Worm (Caenorhabditis elegans): Measurements from ENCODE around the gene fbxa-67.
A peak's percentile ranks its signal among the peaks of the same experiment; 100 is the strongest.

fbxa-67 gene

ce11 chrIII:910540-911311 is 39.7 kb downstream of the fbxa-67 start, which contains the start of the genes F23H11.5 and bra-2:
Gene F23H11.5 (minus strand): TSS chrIII:910590.
Gene bra-2 (plus strand): TSS chrIII:911261.
- no peak for TF ChIP-seq elt-4 (tag; optimal IDR thresholded peaks at IDR 0.05)
- TF ChIP-seq F13H6.1 (tag; optimal IDR thresholded peaks at IDR 0.05): no peak
- TF ChIP-seq pha-2 (tag; optimal IDR thresholded peaks at IDR 0.05): no peak
- peak; percentile 57 for TF ChIP-seq ceh-48 (tag; optimal IDR thresholded peaks at IDR 0.05)
- no peak for TF ChIP-seq pha-4 (tag; optimal IDR thresholded peaks at IDR 0.05)

DNA sequence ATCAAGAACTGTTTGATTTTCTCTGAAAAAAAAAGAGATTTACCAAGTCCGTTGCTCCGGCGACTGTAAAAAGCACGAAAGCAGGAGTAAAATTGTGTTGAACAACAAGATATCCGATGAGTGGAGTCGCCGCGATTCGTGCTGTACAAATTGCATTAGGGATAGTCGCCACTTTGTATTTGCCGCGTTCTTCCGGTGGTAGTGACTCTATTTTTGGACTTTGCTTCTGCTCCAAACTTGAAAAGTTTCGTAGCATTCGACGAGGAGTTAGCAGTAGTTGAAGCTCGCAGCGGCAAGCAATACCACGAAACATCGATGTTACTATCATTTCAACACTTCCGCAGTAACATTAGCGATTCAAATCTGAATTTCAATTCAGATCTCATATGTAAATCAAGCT is 40.9 kb downstream of the fbxa-67 start, which contains the start of gene crls-1:
crls-1 (minus strand) TSS at position 363 of the 400 bp plus-strand sequence.
- TF ChIP-seq pros-1 (tag; optimal IDR thresholded peaks at IDR 0.05): no peak
- no peak for TF ChIP-seq hlh-8 (tag; optimal IDR thresholded peaks at IDR 0.05)
- no peak for TF ChIP-seq C08G9.2 (tag; optimal IDR thresholded peaks at IDR 0.05)
- no peak for TF ChIP-seq hlh-6 (tag; optimal IDR thresholded peaks at IDR 0.05)
- no peak for TF ChIP-seq npax-4 (tag; optimal IDR thresholded peaks at IDR 0.05)
- TF ChIP-seq ama-1 (optimal IDR thresholded peaks at IDR 0.05): no peak
- TF ChIP-seq C38D4.7 (GFP tag; optimal IDR thresholded peaks at IDR 0.05): no peak
- TF ChIP-seq zip-5 (tag; optimal IDR thresholded peaks at IDR 0.05): no peak
- TF ChIP-seq ets-4 (tag; optimal IDR thresholded peaks at IDR 0.05): no peak
- TF ChIP-seq madf-2 (tag; optimal IDR thresholded peaks at IDR 0.05): no peak
- TF ChIP-seq F13H6.1 (tag; optimal IDR thresholded peaks at IDR 0.05): no peak

DNA sequence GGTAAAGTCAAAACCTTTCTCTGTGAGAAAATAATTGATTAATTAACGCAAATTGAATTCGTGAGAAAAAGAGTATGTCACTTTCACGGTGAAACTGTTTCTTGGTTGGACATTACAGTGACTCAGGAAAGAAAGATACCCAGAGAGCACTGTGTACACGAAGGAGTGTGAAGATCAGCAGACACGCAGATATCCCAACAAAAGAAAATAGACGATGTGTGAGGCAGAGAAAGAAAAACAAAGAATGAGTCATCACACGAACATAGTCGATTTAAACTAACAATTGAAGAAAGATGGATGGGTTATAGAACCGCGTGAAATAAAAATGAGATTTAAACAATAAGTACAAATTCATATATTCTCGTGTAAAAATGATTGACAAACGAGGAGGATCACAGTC is 42.5 kb downstream of the fbxa-67 start:
- no peak for TF ChIP-seq lim-6 (tag; optimal IDR thresholded peaks at IDR 0.05)
- peak; percentile 30 for TF ChIP-seq nfya-1 (tag; optimal IDR thresholded peaks at IDR 0.05)
- TF ChIP-seq elt-4 (tag; optimal IDR thresholded peaks at IDR 0.05): no peak

DNA sequence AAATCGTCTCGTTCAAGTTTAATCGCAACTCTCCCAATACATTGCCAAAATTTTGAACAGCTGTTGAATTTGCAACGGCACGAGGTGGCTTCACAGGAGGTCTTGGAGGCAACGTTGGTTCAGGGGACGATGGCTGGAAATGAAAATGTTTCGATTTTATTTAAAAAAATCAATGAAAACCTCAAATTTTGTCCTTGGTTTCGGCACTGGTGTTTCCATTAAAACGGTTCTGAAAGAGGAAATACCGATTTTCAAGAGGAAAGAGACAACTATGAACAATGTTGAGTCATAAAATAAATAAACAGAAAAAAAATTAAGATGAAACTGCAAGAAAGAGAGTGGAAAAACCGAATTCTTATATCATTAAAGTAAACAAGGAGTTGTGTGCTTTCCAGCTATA is 43.2 kb downstream of the fbxa-67 start, which contains the start of gene F23H11.4:
F23H11.4 (minus strand) TSS at position 229 of the 400 bp plus-strand sequence.
- TF ChIP-seq pros-1 (tag; optimal IDR thresholded peaks at IDR 0.05) (no peak), ceh-9 (tag; optimal IDR thresholded peaks at IDR 0.05) (no peak), C38D4.7 (GFP tag; optimal IDR thresholded peaks at IDR 0.05) (no peak), rnt-1 (tag; optimal IDR thresholded peaks at IDR 0.05) (no peak), ceh-48 (tag; optimal IDR thresholded peaks at IDR 0.05) (no peak), dmd-4 (tag; optimal IDR thresholded peaks at IDR 0.05; ENCODE audit: borderline replicate concordance) (no peak), sox-4 (tag; optimal IDR thresholded peaks at IDR 0.05) (no peak), madf-2 (tag; optimal IDR thresholded peaks at IDR 0.05) (no peak), pax-1 (tag; optimal IDR thresholded peaks at IDR 0.05) (no peak), mec-3 (tag; optimal IDR thresholded peaks at IDR 0.05; ENCODE audit: borderline replicate concordance) (no peak), ceh-30 (tag; optimal IDR thresholded peaks at IDR 0.05) (no peak), unc-86 (tag; optimal IDR thresholded peaks at IDR 0.05) (no peak), nhr-232 (tag; optimal IDR thresholded peaks at IDR 0.05) (no peak), T23F11.4 (GFP tag; optimal IDR thresholded peaks at IDR 0.05) (no peak), sox-2 (GFP tag; IDR thresholded peaks at IDR 0.05) (no peak), K09A11.1 (tag; optimal IDR thresholded peaks at IDR 0.05; ENCODE audit: insufficient read depth) (no peak)

- TF ChIP-seq eyg-1 (tag; optimal IDR thresholded peaks at IDR 0.05): no peak
- TF ChIP-seq pqm-1 (tag; optimal IDR thresholded peaks at IDR 0.05): no peak
- TF ChIP-seq nhr-232 (tag; optimal IDR thresholded peaks at IDR 0.05): no peak
- no peak for TF ChIP-seq rnt-1 (tag; optimal IDR thresholded peaks at IDR 0.05)
- no peak for TF ChIP-seq T23F11.4 (GFP tag; optimal IDR thresholded peaks at IDR 0.05)
- TF ChIP-seq ref-2 (tag; optimal IDR thresholded peaks at IDR 0.05): no peak
- no peak for TF ChIP-seq C08G9.2 (tag; optimal IDR thresholded peaks at IDR 0.05)
Measured at ce11 chrIII:901600-902250, 48.7 kb downstream of the fbxa-67 start.

Measured in whole organism, late embryonic.